Fruit fly (Drosophila melanogaster) whole organism, prepupa: ENCODE results near the gene Agpat2.

Experiments used
- Blimp-1 ChIP-seq: fragments of 200-800 bp; sonication (Bioruptor generic); optimal IDR thresholded peaks from 3 replicates; lab custom pipeline; 2017; ENCODE audit warnings: missing biosample characterization, missing genetic modification characterization, mild to moderate bottlenecking, moderate library complexity, missing genetic modification reagents
- CG10631 ChIP-seq: fragments of 200-800 bp; sonication (Bioruptor generic); optimal IDR thresholded peaks from 2 replicates; lab custom pipeline; 2016; ENCODE audit warnings: missing biosample characterization, missing genetic modification characterization
- CG10669 ChIP-seq: fragments of 200-800 bp; sonication (Bioruptor generic); optimal IDR thresholded peaks from 3 replicates; lab custom pipeline; 2018; ENCODE audit warnings: missing biosample characterization, mild to moderate bottlenecking, missing genetic modification characterization, moderate library complexity
- CG11762 ChIP-seq: fragments of 200-800 bp; sonication (Bioruptor generic); optimal IDR thresholded peaks from 3 replicates; lab custom pipeline; 2016; ENCODE audit warnings: missing biosample characterization, missing genetic modification characterization; ENCODE audit not compliant: insufficient read depth
- CG11902 ChIP-seq: fragments of 200-800 bp; sonication (Bioruptor generic); optimal IDR thresholded peaks from 3 replicates; lab custom pipeline; 2016; ENCODE audit warnings: missing biosample characterization, missing genetic modification characterization
- CG16779 ChIP-seq: fragments of 200-800 bp; sonication (Bioruptor generic); optimal IDR thresholded peaks from 3 replicates; lab custom pipeline; 2017; ENCODE audit warnings: missing biosample characterization, mild to moderate bottlenecking, missing genetic modification characterization
- CG3032 ChIP-seq: fragments of 200-800 bp; optimal IDR thresholded peaks from 2 replicates; lab custom pipeline; 2019; ENCODE audit warnings: missing biosample characterization, mild to moderate bottlenecking, missing genetic modification characterization, moderate library complexity
- CG3919 ChIP-seq: fragments of 200-800 bp; sonication (Bioruptor generic); optimal IDR thresholded peaks from 3 replicates; lab custom pipeline; 2016; ENCODE audit warnings: missing biosample characterization, missing genetic modification characterization
- CG6276 ChIP-seq: fragments of 200-800 bp; sonication (Bioruptor generic); optimal IDR thresholded peaks from 2 replicates; lab custom pipeline; 2017; ENCODE audit warnings: missing biosample characterization, mild to moderate bottlenecking, missing genetic modification characterization
- CG6792 ChIP-seq: fragments of 200-800 bp; sonication (Bioruptor generic); optimal IDR thresholded peaks from 3 replicates; lab custom pipeline; 2016; ENCODE audit warnings: missing biosample characterization, missing genetic modification characterization
- CG6808 ChIP-seq: fragments of 200-800 bp; sonication (Bioruptor generic); optimal IDR thresholded peaks from 3 replicates; lab custom pipeline; 2017; ENCODE audit warnings: missing biosample characterization, missing genetic modification characterization, mild to moderate bottlenecking, moderate library complexity, missing genetic modification reagents
- CG6854 ChIP-seq: fragments of 200-800 bp; sonication (Bioruptor generic); optimal IDR thresholded peaks from 2 replicates; lab custom pipeline; 2017; ENCODE audit warnings: missing biosample characterization, mild to moderate bottlenecking, missing genetic modification characterization
- CG8632 ChIP-seq: fragments of 200-800 bp; sonication (Bioruptor generic); optimal IDR thresholded peaks from 3 replicates; lab custom pipeline; 2016; ENCODE audit warnings: missing biosample characterization, missing genetic modification characterization
- Eip75B ChIP-seq: fragments of 200-800 bp; sonication (Bioruptor generic); optimal IDR thresholded peaks from 3 replicates; lab custom pipeline; 2016; ENCODE audit warnings: missing biosample characterization, missing genetic modification characterization
- Eip78C ChIP-seq: fragments of 200-800 bp; sonication (Bioruptor generic); peaks from one replicate; lab custom pipeline; 2016; ENCODE audit warnings: missing biosample characterization, missing genetic modification characterization
- Ets21C ChIP-seq: fragments of 200-800 bp; sonication (Bioruptor generic); optimal IDR thresholded peaks from 3 replicates; lab custom pipeline; 2016; ENCODE audit warnings: missing biosample characterization, missing genetic modification characterization
- Ets96B ChIP-seq: fragments of 200-800 bp; optimal IDR thresholded peaks from 2 replicates; lab custom pipeline; 2019; ENCODE audit warnings: missing biosample characterization, mild to moderate bottlenecking, missing genetic modification characterization, moderate library complexity
- Gug ChIP-seq: fragments of 200-800 bp; sonication (Bioruptor generic); IDR thresholded peaks from 2 replicates; pipeline ENCODE4 v1.3.6; 2022; ENCODE audit warnings: missing biosample characterization, missing genetic modification characterization
- Hr38 ChIP-seq: sonication (Bioruptor generic); optimal IDR thresholded peaks from 2 replicates; lab custom pipeline; 2016; ENCODE audit warnings: missing biosample characterization, missing genetic modification characterization
- Hr39 ChIP-seq: fragments of 200-800 bp; sonication (Bioruptor generic); optimal IDR thresholded peaks from 2 replicates; lab custom pipeline; 2016; ENCODE audit warnings: missing biosample characterization, missing genetic modification characterization
- Hr4 ChIP-seq: fragments of 200-800 bp; sonication (Bioruptor generic); optimal IDR thresholded peaks from 3 replicates; lab custom pipeline; 2016; ENCODE audit warnings: missing biosample characterization, missing genetic modification characterization
- Lpt ChIP-seq: fragments of 200-800 bp; sonication (Bioruptor generic); optimal IDR thresholded peaks from 3 replicates; lab custom pipeline; 2016; ENCODE audit warnings: missing biosample characterization, missing genetic modification characterization
- OdsH ChIP-seq: fragments of 200-800 bp; sonication (Bioruptor generic); optimal IDR thresholded peaks from 3 replicates; lab custom pipeline; 2016; ENCODE audit warnings: missing biosample characterization, missing genetic modification characterization
- Smox ChIP-seq: fragments of 200-800 bp; sonication (Bioruptor generic); optimal IDR thresholded peaks from 3 replicates; lab custom pipeline; 2016; ENCODE audit warnings: missing biosample characterization, missing genetic modification characterization
- Sox14 ChIP-seq: fragments of 200-800 bp; sonication (Bioruptor generic); optimal IDR thresholded peaks from 3 replicates; lab custom pipeline; 2016; ENCODE audit warnings: missing biosample characterization, missing genetic modification characterization
- esn ChIP-seq: fragments of 200-800 bp; sonication (Bioruptor generic); optimal IDR thresholded peaks from 2 replicates; lab custom pipeline; 2016; ENCODE audit warnings: missing biosample characterization, mild to moderate bottlenecking, missing genetic modification characterization, moderate library complexity
- fd59A ChIP-seq: fragments of 200-800 bp; sonication (Bioruptor generic); optimal IDR thresholded peaks from 2 replicates; lab custom pipeline; 2017; ENCODE audit warnings: missing biosample characterization, mild to moderate bottlenecking, missing genetic modification characterization, missing genetic modification reagents
- fd85E ChIP-seq: fragments of 200-800 bp; sonication (Bioruptor generic); optimal IDR thresholded peaks from 3 replicates; lab custom pipeline; 2016; ENCODE audit warnings: missing biosample characterization, missing genetic modification characterization
- fkh ChIP-seq: fragments of 200-800 bp; sonication (Bioruptor generic); optimal IDR thresholded peaks from 3 replicates; lab custom pipeline; 2017; ENCODE audit warnings: missing biosample characterization, mild to moderate bottlenecking, missing genetic modification characterization, moderate library complexity
- lz ChIP-seq: fragments of 200-800 bp; sonication (Bioruptor generic); optimal IDR thresholded peaks from 3 replicates; lab custom pipeline; 2016; ENCODE audit warnings: missing biosample characterization, missing genetic modification characterization
- net ChIP-seq: fragments of 200-800 bp; sonication (Bioruptor generic); optimal IDR thresholded peaks from 3 replicates; lab custom pipeline; 2016; ENCODE audit warnings: missing biosample characterization, missing genetic modification characterization
- pdm3 ChIP-seq: fragments of 200-800 bp; sonication (Bioruptor generic); optimal IDR thresholded peaks from 3 replicates; lab custom pipeline; 2016; ENCODE audit warnings: missing biosample characterization, missing genetic modification characterization
- salr ChIP-seq, 2 experiments: fragments of 200-800 bp; sonication (Bioruptor generic); optimal IDR thresholded peaks; 3 replicates each; lab custom pipeline; 2016 to 2018; ENCODE audit warnings: missing biosample characterization in 2 of 2, missing genetic modification characterization in 2 of 2, mild to moderate bottlenecking in 1 of 2
- spab ChIP-seq: fragments of 200-800 bp; sonication (Bioruptor generic); optimal IDR thresholded peaks from 2 replicates; lab custom pipeline; 2017; ENCODE audit warnings: missing biosample characterization, mild to moderate bottlenecking, missing genetic modification characterization, missing genetic modification reagents
- ss ChIP-seq, 2 experiments: fragments of 200-800 bp; sonication (Bioruptor generic); optimal IDR thresholded peaks; 2 replicates in 1 of 2; 3 replicates in 1 of 2; lab custom pipeline; 2017 to 2018; ENCODE audit warnings: mild to moderate bottlenecking in 2 of 2, missing biosample characterization in 2 of 2, missing genetic modification characterization in 2 of 2, moderate library complexity in 1 of 2

The Agpat2 gene

DNA sequence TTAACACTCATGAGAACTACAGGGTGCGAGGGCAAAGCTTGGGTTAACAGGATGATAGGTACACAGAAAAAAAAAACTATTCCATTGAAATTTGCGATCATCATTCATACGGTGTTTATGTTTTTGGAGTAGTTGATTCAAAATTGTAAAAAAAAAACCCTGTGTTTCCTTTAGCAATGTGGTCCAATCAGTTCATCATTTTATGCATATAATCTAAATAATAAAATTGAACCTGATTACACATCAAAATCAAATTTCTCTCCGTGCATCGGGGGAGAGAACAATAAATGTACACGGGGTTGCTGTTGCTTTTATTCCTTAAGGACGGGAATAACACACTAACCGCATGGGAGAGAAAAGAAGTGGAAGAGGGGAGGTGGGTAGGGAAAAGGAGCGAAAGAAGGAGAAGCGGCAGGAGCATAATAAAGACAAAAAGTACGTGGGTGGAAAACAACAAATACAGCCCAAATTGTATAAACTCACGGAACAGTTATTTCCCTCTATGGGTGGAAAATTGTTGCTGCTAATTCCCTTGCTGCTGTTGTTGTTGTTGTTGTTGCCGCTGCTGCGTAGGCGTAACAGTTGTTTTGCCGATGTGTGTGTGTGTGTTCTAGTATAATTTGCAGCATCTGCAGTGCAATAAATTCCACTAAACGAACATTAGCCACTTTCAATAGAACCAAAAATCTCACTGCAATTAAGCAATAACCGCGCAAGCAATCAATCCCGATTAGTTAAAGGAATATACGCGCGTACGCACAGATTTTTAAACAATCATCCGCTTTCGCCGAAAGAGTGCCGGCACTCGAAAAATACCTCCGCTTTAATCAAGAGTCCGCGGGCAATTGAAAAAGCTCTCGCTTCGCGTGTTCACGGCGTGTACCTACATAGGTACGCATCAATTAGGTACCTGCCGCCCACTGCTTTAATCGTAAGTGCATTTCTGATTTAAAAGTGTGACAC lies at the start of gene Agpat2 (continued):
- TF ChIP-seq Smox (GFP tag; lab: Kevin White, UChicago), result peak; percentile 76
- TF ChIP-seq spab (GFP tag; lab: Kevin White, UChicago), result peak; percentile 57
- TF ChIP-seq Blimp-1 (GFP tag; lab: Kevin White, UChicago), result peak; percentile 27
- TF ChIP-seq salr (GFP tag; optimal IDR thresholded peaks at IDR 0.05; lab: Kevin White, UChicago), result peak; percentile 2 to 35
- TF ChIP-seq CG3032 (tag; lab: Kevin White, UChicago), result peak; percentile 51
- no peak for TF ChIP-seq CG6276
- peak; percentile 67 for TF ChIP-seq pdm3 (GFP tag; lab: Kevin White, UChicago)
- peak; percentile 64 for TF ChIP-seq OdsH (GFP tag; lab: Kevin White, UChicago)
- TF ChIP-seq lz (GFP tag; lab: Kevin White, UChicago), result peak; percentile 75
- peak; percentile 79 for TF ChIP-seq Hr39 (GFP tag; lab: Kevin White, UChicago)
- TF ChIP-seq Lpt, result peak; percentile 2

DNA sequence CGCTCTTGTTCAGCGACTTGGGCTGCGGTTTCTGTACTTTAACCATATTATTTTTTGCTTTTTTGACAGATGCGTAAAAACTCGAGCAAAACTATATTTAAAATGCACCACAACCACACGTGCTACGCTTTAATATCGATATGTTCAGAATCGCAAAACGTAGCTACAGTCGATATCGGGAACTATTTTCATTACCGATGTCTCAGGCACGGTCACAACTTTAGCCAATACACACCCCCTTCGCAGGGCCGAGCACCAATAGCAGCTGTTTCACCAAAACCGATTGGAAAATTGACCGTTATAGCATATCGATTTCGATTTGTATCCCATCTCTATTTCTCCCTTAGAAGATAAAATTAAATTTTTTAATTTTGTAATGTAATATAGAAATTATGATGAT lies 47.9 kb upstream of the Agpat2 start, which contains the start of gene CG13096:
TSS of gene CG13096 (minus strand) at position 144 of the 400 bp plus-strand sequence.
- TF ChIP-seq CG10669 (GFP tag; lab: Kevin White, UChicago) (no peak), Hr4 (GFP tag; lab: Kevin White, UChicago) (no peak), fd59A (GFP tag; lab: Kevin White, UChicago) (no peak), CG6792 (no peak), CG6808 (GFP tag; lab: Kevin White, UChicago) (no peak)

- no peak for TF ChIP-seq Ets21C (GFP tag; lab: Kevin White, UChicago)
- TF ChIP-seq CG11902, result no peak
- no peak for TF ChIP-seq ss (GFP tag; optimal IDR thresholded peaks at IDR 0.05; lab: Kevin White, UChicago)
- TF ChIP-seq CG8632, result no peak
- no peak for TF ChIP-seq Smox (GFP tag; lab: Kevin White, UChicago)
- TF ChIP-seq Hr4 (GFP tag; lab: Kevin White, UChicago), result no peak
- no peak for TF ChIP-seq fkh (GFP tag; lab: Kevin White, UChicago)
- TF ChIP-seq CG3919 (GFP tag; lab: Kevin White, UChicago), result no peak
- no peak for TF ChIP-seq Eip75B
- no peak for TF ChIP-seq Ets96B (tag; lab: Kevin White, UChicago)
- TF ChIP-seq Lpt, result no peak
- no peak for TF ChIP-seq fd85E (GFP tag; lab: Kevin White, UChicago)
- TF ChIP-seq pdm3 (GFP tag; lab: Kevin White, UChicago), result no peak
- TF ChIP-seq CG16779, result no peak
- TF ChIP-seq CG6792, result no peak
- TF ChIP-seq CG6276, result no peak
Observed at dm6 chr2L:8506729-8507128, 42.9 kb upstream of the Agpat2 start, which contains the start of gene Dh31. Dh31 (minus strand) TSS chr2L:8506845.

DNA sequence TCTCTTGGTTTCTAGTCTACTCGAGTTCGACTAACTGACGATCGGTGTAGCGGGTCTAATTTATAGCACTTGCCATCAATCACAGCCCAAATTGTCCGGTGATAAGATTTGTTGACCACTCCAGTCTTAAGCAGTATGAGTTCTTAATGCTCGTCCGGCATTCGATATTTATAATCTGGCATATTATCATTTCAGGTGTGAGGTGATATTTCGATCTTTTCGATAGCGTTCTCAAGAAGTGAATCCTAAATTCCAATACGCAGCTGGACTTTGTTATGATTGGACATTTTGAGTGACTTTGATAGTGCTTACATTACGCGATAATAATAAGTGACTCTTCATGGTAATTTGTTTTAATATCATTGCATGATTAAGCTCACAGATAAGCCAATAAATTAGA lies 32.5 kb upstream of the Agpat2 start, which contains the start of gene Bace:
TSS of gene Bace (minus strand) at position 39 of the 400 bp plus-strand sequence.
- TF ChIP-seq CG6792 (no peak), Blimp-1 (GFP tag; lab: Kevin White, UChicago) (no peak), esn (GFP tag; lab: Kevin White, UChicago) (no peak), net (GFP tag; lab: Kevin White, UChicago) (no peak), CG10631 (GFP tag; lab: Kevin White, UChicago) (no peak), Sox14 (GFP tag; lab: Kevin White, UChicago) (no peak), CG8632 (no peak), Eip78C (GFP tag; lab: Kevin White, UChicago) (no peak), OdsH (GFP tag; lab: Kevin White, UChicago) (no peak), CG6854 (GFP tag; lab: Kevin White, UChicago) (no peak), Gug (GFP tag; lab: Robert Waterston, UW) (no peak), CG16779 (no peak), ss (GFP tag; optimal IDR thresholded peaks at IDR 0.05; lab: Kevin White, UChicago) (no peak), Smox (GFP tag; lab: Kevin White, UChicago) (no peak), lz (GFP tag; lab: Kevin White, UChicago) (no peak), Hr38 (no peak), pdm3 (GFP tag; lab: Kevin White, UChicago) (no peak), CG6276 (no peak), CG11762 (GFP tag; lab: Kevin White, UChicago) (no peak), Eip75B (no peak)
- TF ChIP-seq, all 60 proteins: peak for 0
